Fruit fly (Drosophila melanogaster): Measurements from ENCODE around the gene Gcn2.

- TF ChIP-seq CG32532 (GFP tag; IDR thresholded peaks at IDR 0.05) (no peak), CG1529 (GFP tag; optimal IDR thresholded peaks at IDR 0.05) (no peak), CG10654 (GFP tag; optimal IDR thresholded peaks at IDR 0.05) (no peak), CG17328 (GFP tag; IDR thresholded peaks at IDR 0.05) (no peak), lola (GFP tag; optimal IDR thresholded peaks at IDR 0.05) (no peak), usp (GFP tag; optimal IDR thresholded peaks at IDR 0.05) (no peak), CG6813 (GFP tag; optimal IDR thresholded peaks at IDR 0.05) (no peak), onecut (GFP tag; IDR thresholded peaks at IDR 0.05) (no peak), CG13775 (GFP tag; optimal IDR thresholded peaks at IDR 0.05) (no peak), bsh (GFP tag; optimal IDR thresholded peaks at IDR 0.05) (no peak), tin (GFP tag; optimal IDR thresholded peaks at IDR 0.05) (no peak), Drgx (GFP tag; IDR thresholded peaks at IDR 0.05) (no peak), C15 (GFP tag; IDR thresholded peaks at IDR 0.05) (no peak)
Observed at dm6 chr3R:31346657-31347056, 48.8 kb upstream of the Gcn2 start.

Data from whole organism, embryonic.